Worm (Caenorhabditis elegans) whole organism, L4/young adult: ENCODE results near the gene ZK686.6.

Experiments used
- W03F9.2 ChIP-seq: fragments of 150-350 bp; optimal IDR thresholded peaks from 2 replicates; lab custom pipeline; 2014; ENCODE audit warnings: missing biosample characterization, missing genetic modification characterization
- him-1 ChIP-seq: sonication (generic microtip); optimal IDR thresholded peaks from 2 replicates; lab custom pipeline; 2016; ENCODE audit warnings: missing genotype, missing genetic modification reagents, missing genetic modification characterization, missing compliant biosample characterization

DNA sequence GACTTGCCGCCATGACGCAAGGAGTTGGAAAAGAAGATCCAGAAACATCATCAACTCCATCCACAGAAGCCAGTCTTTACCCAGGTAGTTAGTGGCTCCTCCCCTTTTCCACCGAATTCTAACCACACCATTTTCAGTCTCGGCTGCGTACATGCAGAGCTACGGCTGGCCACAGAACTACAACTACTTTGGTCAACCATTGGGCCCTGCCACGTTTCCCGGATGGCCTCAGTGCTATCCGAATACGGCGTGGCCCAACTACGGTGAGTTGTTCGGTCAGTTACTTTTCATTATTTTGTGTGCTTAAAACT, 42.2 kb upstream of the ZK686.6 start:
- TF ChIP-seq W03F9.2 (tag; lab: Kevin White, UChicago) (no peak), him-1 (no peak)
